Worm (Caenorhabditis elegans): ENCODE results near the gene olrn-1.

- TF ChIP-seq skn-1 (tag; optimal IDR thresholded peaks at IDR 0.05) = no peak
- TF ChIP-seq unc-62 (GFP tag; optimal IDR thresholded peaks at IDR 0.05 in 1 of 2) = no peak
- TF ChIP-seq unc-62 (tag; optimal IDR thresholded peaks at IDR 0.05) = no peak
- TF ChIP-seq pha-4 (GFP tag; IDR thresholded peaks at IDR 0.05) = no peak
- no peak for TF ChIP-seq pha-4 (tag; optimal IDR thresholded peaks at IDR 0.05)
- no peak for TF ChIP-seq nhr-11 (tag; optimal IDR thresholded peaks at IDR 0.05)
- TF ChIP-seq ztf-11 (tag; optimal IDR thresholded peaks at IDR 0.05) = no peak
- TF ChIP-seq dpl-1 (GFP tag; optimal IDR thresholded peaks at IDR 0.05) = no peak
- TF ChIP-seq nhr-48 (tag; optimal IDR thresholded peaks at IDR 0.05) = no peak
- no peak for TF ChIP-seq mep-1 (tag; optimal IDR thresholded peaks at IDR 0.05)
- TF ChIP-seq snpc-4 (tag; optimal IDR thresholded peaks at IDR 0.05) = no peak
- no peak for TF ChIP-seq ceh-32 (tag; optimal IDR thresholded peaks at IDR 0.05; ENCODE audit: poor library complexity)
- no peak for TF ChIP-seq lin-13 (GFP tag; optimal IDR thresholded peaks at IDR 0.05)
- TF ChIP-seq daf-16 (GFP tag; optimal IDR thresholded peaks at IDR 0.05) = no peak
- peak; percentile 21 for TF ChIP-seq daf-16 (tag; optimal IDR thresholded peaks at IDR 0.05)
- no peak for TF ChIP-seq lin-29 (GFP tag; IDR thresholded peaks at IDR 0.05)
- TF ChIP-seq nhr-10 (tag; optimal IDR thresholded peaks at IDR 0.05) = no peak
Observed at ce11 chrX:15544671-15545070, 7.2 kb downstream of the olrn-1 start.

All from whole organism, L4 larva.